Worm (Caenorhabditis elegans) whole organism, young adult: Measurements from ENCODE around the gene ins-23.

Experiments used
- F57A8.1 ChIP-seq: fragments of 200-800 bp; sonication (Bioruptor generic); optimal IDR thresholded peaks from 2 replicates; lab custom pipeline; 2018; ENCODE audit warnings: mild to moderate bottlenecking, missing genetic modification characterization, moderate library complexity, missing compliant biosample characterization
- aptf-2 ChIP-seq: fragments of 200-800 bp; sonication (Bioruptor generic); conservative IDR thresholded peaks from 2 replicates; pipeline ENCODE4 v1.3.6; 2022; ENCODE audit warnings: missing genetic modification reagents, missing genetic modification characterization, missing compliant biosample characterization
- pha-4 ChIP-seq: fragments of 150-350 bp; sonication (generic microtip); optimal IDR thresholded peaks from 2 replicates; lab custom pipeline; 2014; ENCODE audit warnings: missing biosample characterization, missing genetic modification reagents, missing genetic modification characterization
- snpc-4 ChIP-seq, 5 experiments: fragments of 150-350 bp in 1 of 5; sonication (generic microtip) in 4 of 5; optimal IDR thresholded peaks; 2 replicates each; lab custom pipeline; 2014 to 2018; ENCODE audit warnings: missing genetic modification characterization in 5 of 5, missing biosample characterization in 3 of 5, antibody characterized with exemption in 2 of 5, mild to moderate bottlenecking in 2 of 5, missing compliant biosample characterization in 2 of 5, missing genotype in 2 of 5, moderate library complexity in 2 of 5, missing genetic modification reagents in 1 of 5

DNA sequence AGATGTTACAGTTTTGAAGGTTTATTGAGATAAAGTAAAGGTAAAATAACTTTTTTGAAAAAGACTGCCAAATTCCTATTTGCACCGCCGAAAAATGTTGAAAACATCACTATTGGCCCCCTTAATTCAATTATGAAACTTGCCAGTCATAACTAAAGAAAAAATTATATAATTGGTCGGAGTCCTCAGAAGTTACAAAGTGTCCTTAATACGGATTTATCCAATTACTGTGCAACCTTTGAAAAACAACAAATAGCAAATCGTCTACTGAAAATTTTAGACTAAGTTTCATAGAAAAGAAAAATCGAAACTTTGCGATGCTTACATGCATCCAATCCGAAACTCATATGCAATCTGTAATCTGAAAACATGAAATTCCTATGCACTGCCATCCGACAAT, 43.4 kb upstream of the ins-23 start:
- TF ChIP-seq pha-4 (tag; lab: Kevin White, UChicago) (no peak), snpc-4 (GFP tag; optimal IDR thresholded peaks at IDR 0.05; lab: Kevin White, UChicago) (no peak), snpc-4 (tag; optimal IDR thresholded peaks at IDR 0.05; lab: Kevin White, UChicago) (no peak), aptf-2 (GFP tag; lab: Robert Waterston, UW) (no peak), F57A8.1 (GFP tag; lab: Kevin White, UChicago) (no peak)
